Fruit fly (Drosophila melanogaster) whole organism, prepupa: ENCODE results near the gene unk.

Experiments used
- CG3032 ChIP-seq: fragments of 200-800 bp; optimal IDR thresholded peaks from 2 replicates; lab custom pipeline; 2019; ENCODE audit warnings: missing biosample characterization, mild to moderate bottlenecking, missing genetic modification characterization, moderate library complexity
- CG9139 ChIP-seq: fragments of 200-800 bp; sonication (Bioruptor generic); optimal IDR thresholded peaks from 3 replicates; lab custom pipeline; 2017; ENCODE audit warnings: missing biosample characterization, mild to moderate bottlenecking, missing genetic modification characterization
- Eip93F ChIP-seq: fragments of 200-800 bp; sonication (Bioruptor generic); optimal IDR thresholded peaks from 2 replicates; lab custom pipeline; 2016; ENCODE audit warnings: missing biosample characterization, mild to moderate bottlenecking, missing genetic modification characterization
- Hr39 ChIP-seq: fragments of 200-800 bp; sonication (Bioruptor generic); optimal IDR thresholded peaks from 2 replicates; lab custom pipeline; 2016; ENCODE audit warnings: missing biosample characterization, missing genetic modification characterization
- OdsH ChIP-seq: fragments of 200-800 bp; sonication (Bioruptor generic); optimal IDR thresholded peaks from 3 replicates; lab custom pipeline; 2016; ENCODE audit warnings: missing biosample characterization, missing genetic modification characterization
- achi ChIP-seq: fragments of 200-800 bp; sonication (Bioruptor generic); optimal IDR thresholded peaks from 3 replicates; lab custom pipeline; 2016; ENCODE audit warnings: missing biosample characterization, missing genetic modification characterization
- eg ChIP-seq: fragments of 200-800 bp; sonication (Bioruptor generic); IDR thresholded peaks from 3 replicates; pipeline ENCODE4 v1.3.6; 2022; ENCODE audit warnings: missing biosample characterization, missing genetic modification characterization
- net ChIP-seq: fragments of 200-800 bp; sonication (Bioruptor generic); optimal IDR thresholded peaks from 3 replicates; lab custom pipeline; 2016; ENCODE audit warnings: missing biosample characterization, missing genetic modification characterization
- vri ChIP-seq: fragments of 200-800 bp; sonication (Bioruptor generic); optimal IDR thresholded peaks from 3 replicates; lab custom pipeline; 2016; ENCODE audit warnings: missing biosample characterization, mild to moderate bottlenecking, missing genetic modification characterization

dm6 chr3R:23161288-23161870 lies 3.7 kb upstream of the unk start, which contains the start of gene CG13829:
- no peak for TF ChIP-seq achi
- TF ChIP-seq net, result no peak
- no peak for TF ChIP-seq OdsH
- TF ChIP-seq vri, result no peak
- no peak for TF ChIP-seq Eip93F
- no peak for TF ChIP-seq CG3032
- TF ChIP-seq Hr39, result no peak
- TF ChIP-seq eg, result no peak
- no peak for TF ChIP-seq CG9139 (GFP tag; lab: Kevin White, UChicago)
